Fruit fly (Drosophila melanogaster) whole organism, embryonic: Measurements from ENCODE around the gene Cpr30F.

Experiments used
- CG10274 ChIP-seq: fragments of 200-800 bp; sonication (Bioruptor generic); optimal IDR thresholded peaks from 3 replicates; lab custom pipeline; 2017; ENCODE audit warnings: missing biosample characterization, mild to moderate bottlenecking, missing genetic modification characterization
- CG10543 ChIP-seq: fragments of 200-800 bp; sonication (Bioruptor generic); optimal IDR thresholded peaks from 3 replicates; lab custom pipeline; 2017; ENCODE audit warnings: missing biosample characterization, mild to moderate bottlenecking, missing genetic modification characterization, moderate library complexity
- CG11695 ChIP-seq: fragments of 200-800 bp; sonication (Bioruptor generic); IDR thresholded peaks from 3 replicates; pipeline ENCODE4 v1.3.6; 2022; ENCODE audit warnings: missing biosample characterization, missing genetic modification characterization
- CG14014 ChIP-seq: fragments of 200-800 bp; sonication (Bioruptor generic); IDR thresholded peaks from 2 replicates; pipeline ENCODE4 v1.3.6; 2022; ENCODE audit warnings: missing biosample characterization, missing genetic modification characterization
- CG15269 ChIP-seq: fragments of 200-800 bp; sonication (Bioruptor generic); optimal IDR thresholded peaks from 2 replicates; lab custom pipeline; 2018; ENCODE audit warnings: missing biosample characterization, mild to moderate bottlenecking, missing genetic modification characterization, moderate library complexity
- CG1602 ChIP-seq: fragments of 200-800 bp; sonication (Bioruptor generic); optimal IDR thresholded peaks from 3 replicates; lab custom pipeline; 2016; ENCODE audit warnings: missing biosample characterization, missing genetic modification characterization
- CG16863 ChIP-seq: fragments of 200-800 bp; sonication (Bioruptor generic); optimal IDR thresholded peaks from 3 replicates; lab custom pipeline; 2016; ENCODE audit warnings: missing biosample characterization, missing genetic modification characterization
- CG17361 ChIP-seq: fragments of 200-800 bp; sonication (Bioruptor generic); IDR thresholded peaks from 3 replicates; pipeline ENCODE4 v1.3.6; 2022; ENCODE audit warnings: missing biosample characterization, missing genetic modification characterization
- CG17802 ChIP-seq: fragments of 200-800 bp; sonication (Bioruptor generic); optimal IDR thresholded peaks from 2 replicates; lab custom pipeline; 2018; ENCODE audit warnings: missing biosample characterization, mild to moderate bottlenecking, missing genetic modification characterization, moderate library complexity
- CG18011 ChIP-seq: fragments of 200-800 bp; sonication (Bioruptor generic); optimal IDR thresholded peaks from 2 replicates; lab custom pipeline; 2017; ENCODE audit warnings: missing biosample characterization, missing genetic modification characterization, mild to moderate bottlenecking, moderate library complexity, missing genotype
- CG2889 ChIP-seq: fragments of 200-800 bp; sonication (Bioruptor generic); IDR thresholded peaks from 3 replicates; pipeline ENCODE4 v1.3.6; 2022; ENCODE audit warnings: missing biosample characterization, missing genetic modification characterization
- CG3995 ChIP-seq: fragments of 200-800 bp; sonication (Bioruptor generic); optimal IDR thresholded peaks from 3 replicates; lab custom pipeline; 2016; ENCODE audit warnings: missing biosample characterization, missing genetic modification characterization
- CG7839 ChIP-seq: fragments of 200-800 bp; sonication (Bioruptor generic); optimal IDR thresholded peaks from 3 replicates; lab custom pipeline; 2018; ENCODE audit warnings: missing biosample characterization, mild to moderate bottlenecking, missing genetic modification characterization, moderate library complexity
- CG7928 ChIP-seq: fragments of 200-800 bp; sonication (Bioruptor generic); optimal IDR thresholded peaks from 2 replicates; lab custom pipeline; 2017; ENCODE audit warnings: missing biosample characterization, mild to moderate bottlenecking, missing genetic modification characterization
- CG8388 ChIP-seq: fragments of 200-800 bp; sonication (Bioruptor generic); optimal IDR thresholded peaks from 2 replicates; lab custom pipeline; 2019; ENCODE audit warnings: missing biosample characterization, mild to moderate bottlenecking, missing genetic modification characterization, moderate library complexity
- CG9609 ChIP-seq: fragments of 200-800 bp; sonication (Bioruptor generic); optimal IDR thresholded peaks from 3 replicates; lab custom pipeline; 2016; ENCODE audit warnings: missing biosample characterization, missing genetic modification characterization
- Deaf1 ChIP-seq: fragments of 200-800 bp; optimal IDR thresholded peaks from 3 replicates; lab custom pipeline; 2019; ENCODE audit warnings: missing biosample characterization, mild to moderate bottlenecking, missing genetic modification characterization, moderate library complexity
- Dfd ChIP-seq, 2 experiments: fragments of >200 bp; optimal IDR thresholded peaks; 2 replicates each; lab custom pipeline; 2017; ENCODE audit warnings: missing biosample characterization in 2 of 2, missing genetic modification characterization in 2 of 2
- Dip3 ChIP-seq: fragments of 200-800 bp; sonication (Bioruptor generic); optimal IDR thresholded peaks from 3 replicates; lab custom pipeline; 2016; ENCODE audit warnings: missing biosample characterization, missing genetic modification characterization
- Doc3 ChIP-seq: fragments of 200-800 bp; sonication (Bioruptor generic); IDR thresholded peaks from 3 replicates; pipeline ENCODE4 v1.3.6; 2022; ENCODE audit warnings: missing biosample characterization, missing genetic modification characterization; ENCODE audit not compliant: partially characterized antibody
- HHEX ChIP-seq: fragments of 200-800 bp; sonication (Bioruptor generic); optimal IDR thresholded peaks from 3 replicates; lab custom pipeline; 2017; ENCODE audit warnings: missing biosample characterization, mild to moderate bottlenecking, missing genetic modification characterization, missing genetic modification reagents
- Hey ChIP-seq: fragments of 200-800 bp; sonication (Bioruptor generic); optimal IDR thresholded peaks from 3 replicates; lab custom pipeline; 2018; ENCODE audit warnings: missing biosample characterization, mild to moderate bottlenecking, missing genetic modification characterization
- HmgZ ChIP-seq: fragments of 200-800 bp; sonication (Bioruptor generic); optimal IDR thresholded peaks from 2 replicates; lab custom pipeline; 2018; ENCODE audit warnings: missing biosample characterization, mild to moderate bottlenecking, missing genetic modification characterization
- Hmx ChIP-seq: fragments of 200-800 bp; sonication (Bioruptor generic); optimal IDR thresholded peaks from 2 replicates; lab custom pipeline; 2016; ENCODE audit warnings: missing biosample characterization, missing genetic modification characterization
- Hr3 ChIP-seq: fragments of 200-800 bp; sonication (Bioruptor generic); optimal IDR thresholded peaks from 3 replicates; lab custom pipeline; 2016; ENCODE audit warnings: missing biosample characterization, missing genetic modification characterization
- MBD-R2 ChIP-seq: fragments of 200-800 bp; sonication (Bioruptor generic); IDR thresholded peaks from 2 replicates; pipeline ENCODE4 v1.3.6; 2022; ENCODE audit warnings: missing biosample characterization, missing genetic modification characterization
- Med ChIP-seq: fragments of 200-800 bp; sonication (Bioruptor generic); peaks from one replicate; lab custom pipeline; 2016; ENCODE audit warnings: missing biosample characterization, missing genetic modification characterization, mild to moderate bottlenecking, inconsistent platforms, moderate library complexity
- Mrtf ChIP-seq: fragments of 200-800 bp; sonication (Bioruptor generic); IDR thresholded peaks from 3 replicates; pipeline ENCODE4 v1.3.6; 2022; ENCODE audit warnings: missing biosample characterization, missing genetic modification characterization
- Pdp1 ChIP-seq, 2 experiments: fragments of 200-800 bp; sonication (Bioruptor generic); optimal IDR thresholded peaks; 3 replicates each; lab custom pipeline; 2016; ENCODE audit warnings: missing biosample characterization in 2 of 2, missing genetic modification characterization in 2 of 2, mild to moderate bottlenecking in 1 of 2, moderate library complexity in 1 of 2
- Sry-β ChIP-seq: fragments of 200-800 bp; sonication (Bioruptor generic); optimal IDR thresholded peaks from 2 replicates; lab custom pipeline; 2018; ENCODE audit warnings: missing biosample characterization, mild to moderate bottlenecking, missing genetic modification characterization, moderate library complexity
- Ssrp ChIP-seq: fragments of 200-800 bp; sonication (Bioruptor generic); optimal IDR thresholded peaks from 2 replicates; lab custom pipeline; 2018; ENCODE audit warnings: missing biosample characterization, mild to moderate bottlenecking, missing genetic modification characterization, moderate library complexity
- Xbp1 ChIP-seq: fragments of 200-800 bp; sonication (Bioruptor generic); optimal IDR thresholded peaks from 3 replicates; lab custom pipeline; 2016; ENCODE audit warnings: missing biosample characterization, mild to moderate bottlenecking, missing genetic modification characterization
- al ChIP-seq: fragments of 200-800 bp; sonication (Bioruptor generic); IDR thresholded peaks from 2 replicates; pipeline ENCODE4 v1.3.6; 2022; ENCODE audit warnings: missing biosample characterization, missing genetic modification characterization
- ase ChIP-seq: fragments of 200-800 bp; sonication (Bioruptor generic); IDR thresholded peaks from 3 replicates; pipeline ENCODE4 v1.3.6; 2022; ENCODE audit warnings: missing biosample characterization, missing genetic modification characterization
- bsh ChIP-seq, 2 experiments: fragments of 200-800 bp; sonication (Bioruptor generic); optimal IDR thresholded peaks; 2 replicates each; lab custom pipeline; 2017 to 2018; ENCODE audit warnings: mild to moderate bottlenecking in 2 of 2, missing biosample characterization in 2 of 2, missing genetic modification characterization in 2 of 2, moderate library complexity in 1 of 2
- cg ChIP-seq: fragments of 200-800 bp; sonication (Bioruptor generic); optimal IDR thresholded peaks from 3 replicates; lab custom pipeline; 2019; ENCODE audit warnings: missing biosample characterization, mild to moderate bottlenecking, missing genetic modification characterization, moderate library complexity
- croc ChIP-seq: fragments of 200-800 bp; sonication (Bioruptor generic); conservative IDR thresholded peaks from 3 replicates; pipeline ENCODE4 v1.3.6; 2022; ENCODE audit warnings: missing biosample characterization, missing genetic modification characterization
- danr ChIP-seq: fragments of 200-800 bp; sonication (Bioruptor generic); IDR thresholded peaks from 2 replicates; pipeline ENCODE4 v1.3.6; 2022; ENCODE audit warnings: missing biosample characterization, missing genetic modification characterization
- emc ChIP-seq: fragments of 200-800 bp; sonication (Bioruptor generic); optimal IDR thresholded peaks from 2 replicates; lab custom pipeline; 2016; ENCODE audit warnings: missing biosample characterization, missing genetic modification characterization
- eyg ChIP-seq: fragments of 200-800 bp; sonication (Bioruptor generic); optimal IDR thresholded peaks from 3 replicates; lab custom pipeline; 2016; ENCODE audit warnings: missing biosample characterization, missing genetic modification characterization
- gfzf ChIP-seq: fragments of 200-800 bp; sonication (Bioruptor generic); optimal IDR thresholded peaks from 2 replicates; lab custom pipeline; 2016; ENCODE audit warnings: missing biosample characterization, mild to moderate bottlenecking, missing genetic modification characterization, moderate library complexity
- grn ChIP-seq: fragments of 200-800 bp; sonication (Bioruptor generic); optimal IDR thresholded peaks from 3 replicates; lab custom pipeline; 2017; ENCODE audit warnings: missing biosample characterization, missing genetic modification characterization
- odd ChIP-seq: fragments of 200-800 bp; sonication (Bioruptor generic); optimal IDR thresholded peaks from 2 replicates; lab custom pipeline; 2017; ENCODE audit warnings: missing biosample characterization, mild to moderate bottlenecking, missing genetic modification characterization
- rib ChIP-seq: fragments of 200-800 bp; sonication (Bioruptor generic); IDR thresholded peaks from 2 replicates; pipeline ENCODE4 v1.3.6; 2022; ENCODE audit warnings: missing biosample characterization, missing genetic modification characterization
- scrt ChIP-seq: fragments of 200-800 bp; sonication (Bioruptor generic); optimal IDR thresholded peaks from 2 replicates; lab custom pipeline; 2018; ENCODE audit warnings: missing biosample characterization, mild to moderate bottlenecking, missing genetic modification characterization, moderate library complexity
- sens ChIP-seq: fragments of 200-800 bp; sonication (Bioruptor generic); peaks from one replicate; lab custom pipeline; 2016; ENCODE audit warnings: missing biosample characterization, missing genetic modification characterization
- seq ChIP-seq: fragments of 200-800 bp; sonication (Bioruptor generic); IDR thresholded peaks from 2 replicates; pipeline ENCODE4 v1.3.6; 2022; ENCODE audit warnings: missing biosample characterization, missing genetic modification characterization
- sima ChIP-seq: fragments of 200-800 bp; sonication (Bioruptor generic); optimal IDR thresholded peaks from 2 replicates; lab custom pipeline; 2016; ENCODE audit warnings: missing biosample characterization, missing genetic modification characterization
- sug ChIP-seq: fragments of 200-800 bp; optimal IDR thresholded peaks from 2 replicates; lab custom pipeline; 2019; ENCODE audit warnings: missing biosample characterization, mild to moderate bottlenecking, missing genetic modification characterization, moderate library complexity
- zfh2 ChIP-seq: fragments of 200-800 bp; sonication (Bioruptor generic); optimal IDR thresholded peaks from 2 replicates; lab custom pipeline; 2016; ENCODE audit warnings: missing biosample characterization, missing genetic modification characterization

The Cpr30F gene

dm6 chr2L:9947738-9948519 lies 15.0 kb upstream of the Cpr30F start (continued):
- peak; percentile 86 for TF ChIP-seq Sry-β (GFP tag; lab: Kevin White, UChicago)
- TF ChIP-seq MBD-R2 (GFP tag; lab: Robert Waterston, UW) = peak; percentile 15; the same call in 1 of the 2 replicates
- TF ChIP-seq CG11695 (GFP tag; lab: Robert Waterston, UW) = no peak
- no peak for TF ChIP-seq emc
- TF ChIP-seq cg (GFP tag; lab: Kevin White, UChicago) = peak; percentile 68
- TF ChIP-seq al (GFP tag; lab: Robert Waterston, UW) = no peak
- TF ChIP-seq CG10274 (GFP tag; lab: Kevin White, UChicago) = no peak
- TF ChIP-seq Deaf1 = peak; percentile 86
- no peak for TF ChIP-seq gfzf (GFP tag; lab: Kevin White, UChicago)
- TF ChIP-seq CG7839 (tag; lab: Kevin White, UChicago) = no peak
- TF ChIP-seq ase = no peak
- TF ChIP-seq sens (GFP tag; lab: Kevin White, UChicago) = peak; percentile 17
- peak in 1 of 2 experiments; percentile 62 for TF ChIP-seq Pdp1 (GFP tag; optimal IDR thresholded peaks at IDR 0.05; lab: Kevin White, UChicago)
- no peak for TF ChIP-seq CG1602 (GFP tag; lab: Kevin White, UChicago)
- peak; percentile 47; the same call in 1 of the 2 replicates for TF ChIP-seq rib
- TF ChIP-seq Med (GFP tag; lab: Kevin White, UChicago) = peak; percentile 56
- peak; percentile 27 for TF ChIP-seq CG10543 (GFP tag; lab: Kevin White, UChicago)
- no peak for TF ChIP-seq Hmx
- peak; percentile 59 for TF ChIP-seq sug (tag; lab: Kevin White, UChicago)
- TF ChIP-seq Dfd (GFP tag; optimal IDR thresholded peaks at IDR 0.05; lab: Kevin White, UChicago) = no peak
- TF ChIP-seq eyg (GFP tag; lab: Kevin White, UChicago) = no peak
- no peak for TF ChIP-seq CG9609 (GFP tag; lab: Kevin White, UChicago)
- no peak for TF ChIP-seq Xbp1
- no peak for TF ChIP-seq croc
- no peak for TF ChIP-seq CG16863 (GFP tag; lab: Kevin White, UChicago)
- TF ChIP-seq odd (GFP tag; lab: Kevin White, UChicago) = no peak
- peak; percentile 53 for TF ChIP-seq Hey (tag; lab: Kevin White, UChicago)
- peak; percentile 13 for TF ChIP-seq CG3995 (GFP tag; lab: Kevin White, UChicago)
- peak; percentile 18 for TF ChIP-seq CG15269 (tag; lab: Kevin White, UChicago)
- no peak for TF ChIP-seq scrt (GFP tag; lab: Kevin White, UChicago)
- TF ChIP-seq HmgZ (tag; lab: Kevin White, UChicago) = peak; percentile 8
- TF ChIP-seq CG17361 (GFP tag; lab: Robert Waterston, UW) = peak; percentile 22; the same call in 1 of the 3 replicates
- no peak for TF ChIP-seq zfh2
- no peak for TF ChIP-seq CG17802 (tag; lab: Kevin White, UChicago)
- no peak for TF ChIP-seq bsh (GFP tag; optimal IDR thresholded peaks at IDR 0.05; lab: Kevin White, UChicago)
- no peak for TF ChIP-seq CG7928 (GFP tag; lab: Kevin White, UChicago)
- TF ChIP-seq Dip3 (GFP tag; lab: Kevin White, UChicago) = no peak
- no peak for TF ChIP-seq Mrtf (GFP tag; lab: Robert Waterston, UW)
- TF ChIP-seq seq (GFP tag; lab: Robert Waterston, UW) = no peak
- TF ChIP-seq CG14014 (GFP tag; lab: Robert Waterston, UW) = no peak
- TF ChIP-seq grn (GFP tag; lab: Kevin White, UChicago) = peak; percentile 66
- no peak for TF ChIP-seq sima
- TF ChIP-seq CG8388 (GFP tag; lab: Kevin White, UChicago) = no peak
- TF ChIP-seq Doc3 (GFP tag; lab: Robert Waterston, UW) = no peak
- TF ChIP-seq CG2889 = no peak
- TF ChIP-seq danr = no peak
- TF ChIP-seq Ssrp (tag; lab: Kevin White, UChicago) = no peak
- no peak for TF ChIP-seq CG18011
- no peak for TF ChIP-seq Hr3 (GFP tag; lab: Kevin White, UChicago)
- TF ChIP-seq HHEX (GFP tag; lab: Kevin White, UChicago) = no peak
